Worm (Caenorhabditis elegans) whole organism, late embryonic: Measurements from ENCODE around the gene srx-77.

Source experiments
- C08G9.2 ChIP-seq: sonication (generic microtip); optimal IDR thresholded peaks from 2 replicates; lab custom pipeline; 2016; ENCODE audit warnings: mild to moderate bottlenecking, missing genetic modification characterization, moderate library complexity, missing compliant biosample characterization
- K02D7.2 ChIP-seq: sonication (generic microtip); optimal IDR thresholded peaks from 2 replicates; lab custom pipeline; 2017; ENCODE audit warnings: mild to moderate bottlenecking, missing genetic modification characterization, missing compliant biosample characterization
- ahr-1 ChIP-seq: sonication (generic microtip); optimal IDR thresholded peaks from 2 replicates; lab custom pipeline; 2016; ENCODE audit warnings: missing genetic modification characterization, missing compliant biosample characterization
- ceh-18 ChIP-seq: sonication (generic microtip); optimal IDR thresholded peaks from 2 replicates; lab custom pipeline; 2016; ENCODE audit warnings: missing genetic modification characterization, missing compliant biosample characterization
- ceh-2 ChIP-seq: sonication (generic microtip); optimal IDR thresholded peaks from 2 replicates; lab custom pipeline; 2016; ENCODE audit warnings: missing genotype, missing genetic modification characterization, missing compliant biosample characterization
- ceh-24 ChIP-seq: sonication (generic microtip); optimal IDR thresholded peaks from 2 replicates; lab custom pipeline; 2016; ENCODE audit warnings: mild to moderate bottlenecking, missing genetic modification characterization, missing compliant biosample characterization
- ceh-31 ChIP-seq: sonication (generic microtip); optimal IDR thresholded peaks from 2 replicates; lab custom pipeline; 2016; ENCODE audit warnings: missing genetic modification characterization, missing compliant biosample characterization
- ceh-34 ChIP-seq: sonication (generic microtip); optimal IDR thresholded peaks from 2 replicates; lab custom pipeline; 2016; ENCODE audit warnings: mild to moderate bottlenecking, missing genetic modification characterization, missing compliant biosample characterization
- ceh-45 ChIP-seq: fragments of 200-800 bp; sonication (Bioruptor generic); IDR thresholded peaks from 2 replicates; pipeline ENCODE4 v1.3.6; 2022; ENCODE audit warnings: missing genetic modification reagents, missing genetic modification characterization, missing compliant biosample characterization
- ceh-48 ChIP-seq: sonication (generic microtip); optimal IDR thresholded peaks from 2 replicates; lab custom pipeline; 2016; ENCODE audit warnings: missing genetic modification characterization, inconsistent platforms, missing compliant biosample characterization
- ceh-9 ChIP-seq: sonication (generic microtip); optimal IDR thresholded peaks from 2 replicates; lab custom pipeline; 2016; ENCODE audit warnings: mild to moderate bottlenecking, missing genetic modification characterization, inconsistent platforms, missing compliant biosample characterization
- che-1 ChIP-seq: sonication (generic microtip); optimal IDR thresholded peaks from 2 replicates; lab custom pipeline; 2016; ENCODE audit warnings: mild to moderate bottlenecking, missing genetic modification characterization, missing compliant biosample characterization
- dmd-4 ChIP-seq: sonication (generic microtip); optimal IDR thresholded peaks from 2 replicates; lab custom pipeline; 2016; ENCODE audit warnings: borderline replicate concordance, missing genetic modification characterization, missing compliant biosample characterization
- dve-1 ChIP-seq: sonication (generic microtip); optimal IDR thresholded peaks from 2 replicates; lab custom pipeline; 2017; ENCODE audit warnings: antibody characterized with exemption, mild to moderate bottlenecking, missing genetic modification characterization, missing compliant biosample characterization
- elt-4 ChIP-seq: sonication (generic microtip); optimal IDR thresholded peaks from 2 replicates; lab custom pipeline; 2016; ENCODE audit warnings: missing genetic modification characterization, missing compliant biosample characterization
- ets-4 ChIP-seq: sonication (generic microtip); optimal IDR thresholded peaks from 2 replicates; lab custom pipeline; 2016; ENCODE audit warnings: missing genetic modification characterization, missing compliant biosample characterization
- eyg-1 ChIP-seq: sonication (generic microtip); optimal IDR thresholded peaks from 2 replicates; lab custom pipeline; 2016; ENCODE audit warnings: missing genotype, missing genetic modification characterization, missing compliant biosample characterization
- fax-1 ChIP-seq: sonication (generic microtip); optimal IDR thresholded peaks from 2 replicates; lab custom pipeline; 2016; ENCODE audit warnings: missing genotype, missing genetic modification characterization, missing compliant biosample characterization
- fkh-6 ChIP-seq: sonication (generic microtip); optimal IDR thresholded peaks from 2 replicates; lab custom pipeline; 2016; ENCODE audit warnings: missing genetic modification characterization, missing compliant biosample characterization
- hlh-15 ChIP-seq: sonication (generic microtip); optimal IDR thresholded peaks from 2 replicates; lab custom pipeline; 2016; ENCODE audit warnings: missing genetic modification characterization, missing compliant biosample characterization
- hlh-6 ChIP-seq: sonication (generic microtip); optimal IDR thresholded peaks from 2 replicates; lab custom pipeline; 2016; ENCODE audit warnings: missing genotype, missing genetic modification characterization, missing compliant biosample characterization
- hlh-8 ChIP-seq: sonication (generic microtip); optimal IDR thresholded peaks from 2 replicates; lab custom pipeline; 2016; ENCODE audit warnings: missing genotype, missing genetic modification characterization, missing compliant biosample characterization
- lin-11 ChIP-seq: fragments of 200-800 bp; sonication (Bioruptor generic); optimal IDR thresholded peaks from 2 replicates; lab custom pipeline; 2018; ENCODE audit warnings: mild to moderate bottlenecking, missing genetic modification characterization, missing compliant biosample characterization
- madf-2 ChIP-seq: sonication (generic microtip); optimal IDR thresholded peaks from 2 replicates; lab custom pipeline; 2017; ENCODE audit warnings: missing genetic modification characterization, missing compliant biosample characterization
- nfya-1 ChIP-seq: sonication (generic microtip); optimal IDR thresholded peaks from 2 replicates; lab custom pipeline; 2017; ENCODE audit warnings: missing genetic modification characterization, mild to moderate bottlenecking, missing compliant biosample characterization, antibody characterized with exemption, moderate library complexity
- nhr-11 ChIP-seq: fragments of 150-350 bp; optimal IDR thresholded peaks from 2 replicates; lab custom pipeline; 2014; ENCODE audit warnings: missing biosample characterization, missing genetic modification characterization
- nhr-232 ChIP-seq: sonication (generic microtip); optimal IDR thresholded peaks from 2 replicates; lab custom pipeline; 2016; ENCODE audit warnings: missing genetic modification characterization, missing compliant biosample characterization
- npax-4 ChIP-seq: sonication (generic microtip); optimal IDR thresholded peaks from 2 replicates; lab custom pipeline; 2016; ENCODE audit warnings: missing genetic modification characterization, missing compliant biosample characterization
- pag-3 ChIP-seq: sonication (generic microtip); optimal IDR thresholded peaks from 2 replicates; lab custom pipeline; 2016; ENCODE audit warnings: missing compliant biosample characterization, missing genetic modification characterization, borderline replicate concordance
- pat-9 ChIP-seq: fragments of 200-800 bp; sonication (Bioruptor generic); optimal IDR thresholded peaks from 2 replicates; lab custom pipeline; 2018; ENCODE audit warnings: mild to moderate bottlenecking, missing genetic modification characterization, moderate library complexity, missing compliant biosample characterization
- pha-2 ChIP-seq: sonication (generic microtip); optimal IDR thresholded peaks from 2 replicates; lab custom pipeline; 2017; ENCODE audit warnings: mild to moderate bottlenecking, missing genetic modification characterization, missing compliant biosample characterization
- pha-4 ChIP-seq: fragments of 150-350 bp; optimal IDR thresholded peaks from 2 replicates; lab custom pipeline; 2018; ENCODE audit warnings: missing biosample characterization, missing genetic modification reagents, missing genetic modification characterization
- pqm-1 ChIP-seq: sonication (generic microtip); optimal IDR thresholded peaks from 2 replicates; lab custom pipeline; 2016; ENCODE audit warnings: missing genetic modification characterization, missing compliant biosample characterization
- pros-1 ChIP-seq: fragments of 150-350 bp; optimal IDR thresholded peaks from 2 replicates; lab custom pipeline; 2014; ENCODE audit warnings: missing biosample characterization, missing genetic modification reagents, missing genetic modification characterization
- ref-2 ChIP-seq: sonication (generic microtip); optimal IDR thresholded peaks from 2 replicates; lab custom pipeline; 2016; ENCODE audit warnings: missing genetic modification characterization, missing compliant biosample characterization
- sox-4 ChIP-seq: sonication (generic microtip); optimal IDR thresholded peaks from 2 replicates; lab custom pipeline; 2017; ENCODE audit warnings: mild to moderate bottlenecking, missing genetic modification characterization, inconsistent platforms, missing compliant biosample characterization
- syd-9 ChIP-seq: sonication (generic microtip); optimal IDR thresholded peaks from 2 replicates; lab custom pipeline; 2016; ENCODE audit warnings: mild to moderate bottlenecking, missing genetic modification characterization, moderate library complexity, missing compliant biosample characterization
- tbx-7 ChIP-seq: sonication (generic microtip); optimal IDR thresholded peaks from 2 replicates; lab custom pipeline; 2016; ENCODE audit warnings: missing genotype, missing genetic modification characterization, missing compliant biosample characterization
- ttx-3 ChIP-seq: sonication (generic microtip); optimal IDR thresholded peaks from 2 replicates; lab custom pipeline; 2016; ENCODE audit warnings: missing genetic modification reagents, missing genetic modification characterization, missing compliant biosample characterization
- unc-3 ChIP-seq, 2 experiments: fragments of 200-800 bp in 1 of 2; sonication (Bioruptor generic) in 1 of 2; sonication (generic microtip) in 1 of 2; conservative IDR thresholded peaks in 1 of 2; optimal IDR thresholded peaks in 1 of 2; 2 replicates each; pipeline versions ENCODE4 v1.3.6 to Lab custom; 2016 to 2022; ENCODE audit warnings: missing compliant biosample characterization in 2 of 2, missing genetic modification characterization in 2 of 2, missing genetic modification reagents in 1 of 2
- unc-55 ChIP-seq: sonication (generic microtip); optimal IDR thresholded peaks from 2 replicates; lab custom pipeline; 2017; ENCODE audit warnings: missing biosample characterization, missing genetic modification reagents, missing genetic modification characterization
- ztf-16 ChIP-seq: sonication (generic microtip); optimal IDR thresholded peaks from 2 replicates; lab custom pipeline; 2017; ENCODE audit warnings: missing genetic modification characterization, missing compliant biosample characterization

The srx-77 gene

ce11 chrV:4668636-4669035 lies at the start of gene srx-77:
Gene srx-77 (minus strand): TSS chrV:4668736.
- TF ChIP-seq ref-2 (tag; lab: Kevin White, UChicago) (no peak), ceh-9 (tag; lab: Kevin White, UChicago) (no peak)

ce11 chrV:4710464-4710863 lies 41.9 kb upstream of the srx-77 start, which contains the start of gene oac-24:
Gene oac-24 (plus strand): TSS chrV:4710764.
- TF ChIP-seq ztf-16 (tag; lab: Kevin White, UChicago) (no peak), syd-9 (no peak), che-1 (tag; lab: Kevin White, UChicago) (no peak), npax-4 (tag; lab: Kevin White, UChicago) (no peak), tbx-7 (no peak), hlh-8 (tag; lab: Kevin White, UChicago) (no peak), sox-4 (tag; lab: Kevin White, UChicago) (no peak), lin-11 (no peak), dmd-4 (tag; lab: Kevin White, UChicago) (no peak), eyg-1 (tag; lab: Kevin White, UChicago) (no peak), ceh-45 (GFP tag; lab: Robert Waterston, UW) (no peak), ceh-34 (tag; lab: Kevin White, UChicago) (no peak), fax-1 (no peak)
- TF ChIP-seq, all 69 proteins: peak for 0

ce11 chrV:4707646-4708045 lies 39.1 kb upstream of the srx-77 start:
- TF ChIP-seq ztf-16 (tag; lab: Kevin White, UChicago) (no peak), pha-4 (tag; lab: Kevin White, UChicago) (no peak), ttx-3 (no peak), unc-3 (GFP tag; conservative IDR thresholded peaks at IDR 0.05; lab: Robert Waterston, UW) (no peak), unc-3 (tag; optimal IDR thresholded peaks at IDR 0.05; lab: Kevin White, UChicago) (no peak), pros-1 (tag; lab: Kevin White, UChicago) (no peak), ceh-31 (tag; lab: Kevin White, UChicago) (no peak), dve-1 (tag; lab: Kevin White, UChicago) (no peak), unc-55 (no peak), hlh-15 (no peak), pat-9 (tag; lab: Kevin White, UChicago) (no peak), fkh-6 (no peak), pqm-1 (tag; lab: Kevin White, UChicago) (no peak), hlh-6 (tag; lab: Kevin White, UChicago) (no peak), ceh-2 (no peak), fax-1 (no peak), pag-3 (no peak), ceh-24 (no peak), elt-4 (tag; lab: Kevin White, UChicago) (no peak)

ce11 chrV:4700189-4700588 lies 31.7 kb upstream of the srx-77 start, which contains the start of gene ZC266.1:
Gene ZC266.1 (minus strand): TSS chrV:4700289.
- no peak for TF ChIP-seq madf-2 (tag; lab: Kevin White, UChicago)
- TF ChIP-seq ref-2 (tag; lab: Kevin White, UChicago): no peak
- no peak for TF ChIP-seq ceh-24
- no peak for TF ChIP-seq tbx-7
- TF ChIP-seq unc-55: no peak
- TF ChIP-seq pat-9 (tag; lab: Kevin White, UChicago): no peak
- no peak for TF ChIP-seq hlh-15
- no peak for TF ChIP-seq C08G9.2 (tag; lab: Kevin White, UChicago)
- no peak for TF ChIP-seq syd-9

ce11 chrV:4698675-4699074 lies 30.1 kb upstream of the srx-77 start:
- TF ChIP-seq ceh-48 (tag; lab: Kevin White, UChicago) (no peak), ets-4 (tag; lab: Kevin White, UChicago) (no peak), che-1 (tag; lab: Kevin White, UChicago) (no peak), nhr-11 (tag; lab: Kevin White, UChicago) (no peak), ceh-24 (no peak), pha-2 (tag; lab: Kevin White, UChicago) (no peak), unc-3 (GFP tag; conservative IDR thresholded peaks at IDR 0.05; lab: Robert Waterston, UW) (no peak), unc-3 (tag; optimal IDR thresholded peaks at IDR 0.05; lab: Kevin White, UChicago) (no peak), nfya-1 (tag; lab: Kevin White, UChicago) (no peak), ceh-18 (no peak), K02D7.2 (tag; lab: Kevin White, UChicago) (no peak), pqm-1 (tag; lab: Kevin White, UChicago) (no peak), ahr-1 (no peak), nhr-232 (tag; lab: Kevin White, UChicago) (no peak), tbx-7 (no peak), pat-9 (tag; lab: Kevin White, UChicago) (no peak)
